Fruit fly (Drosophila melanogaster) whole organism, embryonic: ENCODE data around the gene Ykt6.
A peak's percentile ranks its signal among the peaks of the same experiment; 100 is the strongest.

Source experiments
- Awh ChIP-seq: fragments of 200-800 bp; sonication (Bioruptor generic); IDR thresholded peaks from 2 replicates; pipeline ENCODE4, ENCODE4 v1.3.6; 2022; ENCODE audit warnings: missing biosample characterization, missing genetic modification characterization
- BEAF-32 ChIP-seq: fragments of 200-800 bp; sonication (Bioruptor generic); optimal IDR thresholded peaks from 3 replicates; lab custom pipeline; 2017; ENCODE audit warnings: missing biosample characterization, missing genetic modification characterization, mild to moderate bottlenecking, moderate library complexity, missing genetic modification reagents
- CG10209 ChIP-seq: fragments of 200-800 bp; sonication (Bioruptor generic); optimal IDR thresholded peaks from 3 replicates; lab custom pipeline; 2017; ENCODE audit warnings: missing biosample characterization, mild to moderate bottlenecking, missing genetic modification characterization, missing genetic modification reagents
- CG10543 ChIP-seq: fragments of 200-800 bp; sonication (Bioruptor generic); optimal IDR thresholded peaks from 3 replicates; lab custom pipeline; 2017; ENCODE audit warnings: missing biosample characterization, mild to moderate bottlenecking, missing genetic modification characterization, moderate library complexity
- CG11560 ChIP-seq: fragments of 200-800 bp; sonication (Bioruptor generic); IDR thresholded peaks from 3 replicates; pipeline ENCODE4 v1.3.6; 2022; ENCODE audit warnings: missing biosample characterization, missing genetic modification characterization
- CG12071 ChIP-seq: fragments of 200-800 bp; sonication (Bioruptor generic); optimal IDR thresholded peaks from 3 replicates; lab custom pipeline; 2018; ENCODE audit warnings: missing biosample characterization, mild to moderate bottlenecking, missing genetic modification characterization
- CG15479 ChIP-seq: fragments of 200-800 bp; sonication (Bioruptor generic); optimal IDR thresholded peaks from 3 replicates; lab custom pipeline; 2019; ENCODE audit warnings: missing biosample characterization, mild to moderate bottlenecking, missing genetic modification characterization, moderate library complexity
- CG17829 ChIP-seq: fragments of 200-800 bp; optimal IDR thresholded peaks from 2 replicates; lab custom pipeline; 2019; ENCODE audit warnings: missing biosample characterization, mild to moderate bottlenecking, missing genetic modification characterization, moderate library complexity
- CG2129 ChIP-seq: fragments of 200-800 bp; sonication (Bioruptor generic); IDR thresholded peaks from 2 replicates; pipeline ENCODE4 v1.3.6; 2022; ENCODE audit warnings: missing biosample characterization, missing genetic modification characterization; ENCODE audit not compliant: partially characterized antibody
- CG34376 ChIP-seq: fragments of 200-800 bp; sonication (Bioruptor generic); optimal IDR thresholded peaks from 2 replicates; lab custom pipeline; 2018; ENCODE audit warnings: missing biosample characterization, mild to moderate bottlenecking, missing genetic modification characterization
- CG42726 ChIP-seq: fragments of 200-800 bp; sonication (Bioruptor generic); IDR thresholded peaks from 2 replicates; pipeline ENCODE4 v1.3.6; 2022; ENCODE audit warnings: missing biosample characterization, missing genetic modification characterization; ENCODE audit not compliant: partially characterized antibody
- CG4282 ChIP-seq: fragments of 200-800 bp; sonication (Bioruptor generic); optimal IDR thresholded peaks from 2 replicates; lab custom pipeline; 2016; ENCODE audit warnings: missing biosample characterization, missing genetic modification characterization
- CG4707 ChIP-seq: fragments of 200-800 bp; sonication (Bioruptor generic); optimal IDR thresholded peaks from 2 replicates; lab custom pipeline; 2018; ENCODE audit warnings: missing biosample characterization, mild to moderate bottlenecking, missing genetic modification characterization, moderate library complexity
- CG8089 ChIP-seq: fragments of 200-800 bp; sonication (Bioruptor generic); optimal IDR thresholded peaks from 3 replicates; lab custom pipeline; 2016; ENCODE audit warnings: missing biosample characterization, missing genetic modification characterization
- CG8924 ChIP-seq: fragments of 200-800 bp; optimal IDR thresholded peaks from 3 replicates; lab custom pipeline; 2019; ENCODE audit warnings: missing biosample characterization, mild to moderate bottlenecking, missing genetic modification characterization, moderate library complexity
- CG8944 ChIP-seq: fragments of 200-800 bp; sonication (Bioruptor generic); optimal IDR thresholded peaks from 3 replicates; lab custom pipeline; 2016; ENCODE audit warnings: missing biosample characterization, missing genetic modification characterization
- CG9215 ChIP-seq: fragments of 200-800 bp; sonication (Bioruptor generic); IDR thresholded peaks from 2 replicates; pipeline ENCODE4 v1.3.6; 2022; ENCODE audit warnings: missing biosample characterization, missing genetic modification characterization
- CG9609 ChIP-seq: fragments of 200-800 bp; sonication (Bioruptor generic); optimal IDR thresholded peaks from 3 replicates; lab custom pipeline; 2016; ENCODE audit warnings: missing biosample characterization, missing genetic modification characterization
- Dip3 ChIP-seq: fragments of 200-800 bp; sonication (Bioruptor generic); optimal IDR thresholded peaks from 3 replicates; lab custom pipeline; 2016; ENCODE audit warnings: missing biosample characterization, missing genetic modification characterization
- Fer3 ChIP-seq: fragments of 200-800 bp; sonication (Bioruptor generic); optimal IDR thresholded peaks from 2 replicates; lab custom pipeline; 2018; ENCODE audit warnings: missing biosample characterization, mild to moderate bottlenecking, missing genetic modification characterization, moderate library complexity
- Gsc ChIP-seq: fragments of 200-800 bp; sonication (Bioruptor generic); IDR thresholded peaks from 2 replicates; pipeline ENCODE4 v1.3.6; 2022; ENCODE audit warnings: missing biosample characterization, missing genetic modification characterization
- H15 ChIP-seq: fragments of 200-800 bp; sonication (Bioruptor generic); IDR thresholded peaks from 3 replicates; pipeline ENCODE4 v1.3.6; 2022; ENCODE audit warnings: missing biosample characterization, missing genetic modification characterization
- Hmx ChIP-seq: fragments of 200-800 bp; sonication (Bioruptor generic); optimal IDR thresholded peaks from 2 replicates; lab custom pipeline; 2016; ENCODE audit warnings: missing biosample characterization, missing genetic modification characterization
- MBD-R2 ChIP-seq: fragments of 200-800 bp; sonication (Bioruptor generic); IDR thresholded peaks from 2 replicates; pipeline ENCODE4 v1.3.6; 2022; ENCODE audit warnings: missing biosample characterization, missing genetic modification characterization
- NFAT ChIP-seq: fragments of 200-800 bp; sonication (Bioruptor generic); IDR thresholded peaks from 2 replicates; pipeline ENCODE4 v1.3.6; 2022; ENCODE audit warnings: missing biosample characterization, missing genetic modification characterization
- Nf-YC ChIP-seq: fragments of 200-800 bp; optimal IDR thresholded peaks from 3 replicates; lab custom pipeline; 2019; ENCODE audit warnings: missing biosample characterization, mild to moderate bottlenecking, missing genetic modification characterization, moderate library complexity
- Oli ChIP-seq: fragments of 200-800 bp; sonication (Bioruptor generic); optimal IDR thresholded peaks from 2 replicates; lab custom pipeline; 2018; ENCODE audit warnings: missing biosample characterization, mild to moderate bottlenecking, missing genetic modification characterization, moderate library complexity
- Opbp ChIP-seq: fragments of 200-800 bp; sonication (Bioruptor generic); IDR thresholded peaks from 3 replicates; pipeline ENCODE4 v1.3.6; 2022; ENCODE audit warnings: missing biosample characterization, missing genetic modification characterization; ENCODE audit not compliant: partially characterized antibody
- Optix ChIP-seq: fragments of 200-800 bp; sonication (Bioruptor generic); IDR thresholded peaks from 3 replicates; pipeline ENCODE4 v1.3.6; 2022; ENCODE audit warnings: missing biosample characterization, missing genetic modification characterization
- Sin3A ChIP-seq: fragments of >200 bp; optimal IDR thresholded peaks from 2 replicates; lab custom pipeline; 2018
- Six4 ChIP-seq: fragments of 200-800 bp; sonication (Bioruptor generic); optimal IDR thresholded peaks from 2 replicates; lab custom pipeline; 2016; ENCODE audit warnings: missing biosample characterization, missing genetic modification characterization
- danr ChIP-seq: fragments of 200-800 bp; sonication (Bioruptor generic); IDR thresholded peaks from 2 replicates; pipeline ENCODE4 v1.3.6; 2022; ENCODE audit warnings: missing biosample characterization, missing genetic modification characterization
- dati ChIP-seq: fragments of 200-800 bp; sonication (Bioruptor generic); IDR thresholded peaks from 2 replicates; pipeline ENCODE4 v1.3.6; 2022; ENCODE audit warnings: missing biosample characterization, missing genetic modification characterization
- emc ChIP-seq: fragments of 200-800 bp; sonication (Bioruptor generic); optimal IDR thresholded peaks from 2 replicates; lab custom pipeline; 2016; ENCODE audit warnings: missing biosample characterization, missing genetic modification characterization
- fd64A ChIP-seq: fragments of 200-800 bp; sonication (Bioruptor generic); optimal IDR thresholded peaks from 3 replicates; lab custom pipeline; 2018; ENCODE audit warnings: missing biosample characterization, mild to moderate bottlenecking, missing genetic modification characterization
- grau ChIP-seq: fragments of 200-800 bp; optimal IDR thresholded peaks from 3 replicates; lab custom pipeline; 2019; ENCODE audit warnings: missing biosample characterization, mild to moderate bottlenecking, missing genetic modification characterization, moderate library complexity
- grn ChIP-seq: fragments of 200-800 bp; sonication (Bioruptor generic); optimal IDR thresholded peaks from 3 replicates; lab custom pipeline; 2017; ENCODE audit warnings: missing biosample characterization, missing genetic modification characterization
- lilli ChIP-seq: fragments of 200-800 bp; sonication (Bioruptor generic); optimal IDR thresholded peaks from 3 replicates; lab custom pipeline; 2016; ENCODE audit warnings: missing biosample characterization, missing genetic modification characterization
- luna ChIP-seq: fragments of 200-800 bp; sonication (Bioruptor generic); optimal IDR thresholded peaks from 2 replicates; lab custom pipeline; 2016; ENCODE audit warnings: missing biosample characterization, missing genetic modification characterization
- nom ChIP-seq: fragments of 200-800 bp; sonication (Bioruptor generic); optimal IDR thresholded peaks from 2 replicates; lab custom pipeline; 2017; ENCODE audit warnings: missing biosample characterization, missing genetic modification characterization, mild to moderate bottlenecking, moderate library complexity, missing genetic modification reagents
- pfk ChIP-seq: fragments of 200-800 bp; sonication (Bioruptor generic); optimal IDR thresholded peaks from 2 replicates; lab custom pipeline; 2018; ENCODE audit warnings: missing biosample characterization, mild to moderate bottlenecking, missing genetic modification characterization, moderate library complexity
- pita ChIP-seq: fragments of 200-800 bp; sonication (Bioruptor generic); optimal IDR thresholded peaks from 2 replicates; lab custom pipeline; 2017; ENCODE audit warnings: missing biosample characterization, mild to moderate bottlenecking, missing genetic modification characterization
- repo ChIP-seq: fragments of 200-800 bp; sonication (Bioruptor generic); optimal IDR thresholded peaks from 2 replicates; lab custom pipeline; 2016; ENCODE audit warnings: missing biosample characterization, missing genetic modification characterization
- salm ChIP-seq: fragments of 200-800 bp; sonication (Bioruptor generic); optimal IDR thresholded peaks from 2 replicates; lab custom pipeline; 2018; ENCODE audit warnings: missing biosample characterization, mild to moderate bottlenecking, missing genetic modification characterization
- schlank ChIP-seq: fragments of 200-800 bp; sonication (Bioruptor generic); optimal IDR thresholded peaks from 2 replicates; lab custom pipeline; 2018; ENCODE audit warnings: missing biosample characterization, mild to moderate bottlenecking, missing genetic modification characterization
- scrt ChIP-seq: fragments of 200-800 bp; sonication (Bioruptor generic); optimal IDR thresholded peaks from 2 replicates; lab custom pipeline; 2018; ENCODE audit warnings: missing biosample characterization, mild to moderate bottlenecking, missing genetic modification characterization, moderate library complexity
- so ChIP-seq: fragments of 200-800 bp; sonication (Bioruptor generic); IDR thresholded peaks from 3 replicates; pipeline ENCODE4 v1.3.6; 2022; ENCODE audit warnings: missing biosample characterization, missing genetic modification characterization
- tio ChIP-seq: fragments of 200-800 bp; sonication (Bioruptor generic); optimal IDR thresholded peaks from 2 replicates; lab custom pipeline; 2017; ENCODE audit warnings: missing biosample characterization, missing genetic modification characterization, inconsistent platforms
- trh ChIP-seq: fragments of 200-800 bp; sonication (Bioruptor generic); optimal IDR thresholded peaks from 2 replicates; lab custom pipeline; 2016; ENCODE audit warnings: missing biosample characterization, missing genetic modification characterization
- zfh1 ChIP-seq: fragments of 200-800 bp; sonication (Bioruptor generic); IDR thresholded peaks from 3 replicates; pipeline ENCODE4 v1.3.6; 2022; ENCODE audit warnings: missing biosample characterization, missing genetic modification characterization

The Ykt6 gene

DNA sequence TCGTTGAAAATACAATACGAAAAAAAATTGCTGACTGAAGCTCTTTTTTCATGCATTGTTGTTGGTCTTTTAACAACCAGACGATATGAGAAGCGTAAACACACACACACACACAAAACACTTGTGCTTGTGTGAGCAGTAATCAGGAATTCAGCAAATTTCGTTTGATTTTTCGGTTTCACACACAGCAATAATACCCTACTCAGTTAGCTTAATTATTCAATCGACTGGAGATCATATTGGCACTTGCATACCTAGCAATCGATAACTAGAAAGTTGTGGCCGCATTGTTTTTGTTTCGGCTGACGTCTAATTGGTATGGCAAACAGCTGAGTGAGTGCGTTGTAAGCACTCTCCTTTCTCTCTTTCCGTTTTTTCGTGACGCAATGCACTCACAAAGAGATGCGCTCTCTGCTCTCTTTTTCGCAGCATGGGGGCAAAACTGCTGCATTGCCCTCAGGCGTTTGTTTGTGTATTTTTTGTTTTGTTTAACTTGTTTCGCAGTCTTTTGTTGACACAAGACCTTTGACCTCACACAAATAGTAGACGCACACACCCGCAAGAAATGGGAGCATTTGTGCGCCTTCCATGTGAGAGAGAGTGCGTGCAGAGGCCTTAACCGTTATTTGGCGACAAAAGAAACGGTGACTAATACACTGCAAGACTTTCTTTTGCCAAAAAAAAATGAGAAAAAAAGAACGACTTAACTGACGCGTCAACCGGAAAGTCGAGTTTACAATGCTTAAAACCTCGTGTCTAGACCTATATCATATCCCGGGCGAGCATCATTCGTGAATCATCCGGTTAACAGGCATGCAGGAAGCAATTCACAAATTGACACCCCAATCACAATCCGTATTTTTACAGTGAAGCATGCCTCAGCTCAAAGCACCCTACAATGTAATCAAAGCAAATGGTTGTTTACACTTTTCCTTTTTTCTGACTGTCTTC lies 24.8 kb downstream of the Ykt6 start (continued):
- no peak for TF ChIP-seq grn (GFP tag; lab: Kevin White, UChicago)
- TF ChIP-seq pita, result no peak
- no peak for TF ChIP-seq schlank (tag; lab: Kevin White, UChicago)
- peak; percentile 13 for TF ChIP-seq Fer3
- no peak for TF ChIP-seq dati (GFP tag; lab: Robert Waterston, UW)
- no peak for TF ChIP-seq CG42726 (GFP tag; lab: Robert Waterston, UW)
- TF ChIP-seq Gsc, result no peak
- no peak for TF ChIP-seq danr (GFP tag; lab: Robert Waterston, UW)
- TF ChIP-seq CG34376 (GFP tag; lab: Kevin White, UChicago), result peak; percentile 61
- no peak for TF ChIP-seq CG2129
- no peak for TF ChIP-seq Awh (GFP tag; lab: Robert Waterston, UW)
- TF ChIP-seq CG8944, result peak; percentile 2
- TF ChIP-seq scrt (GFP tag; lab: Kevin White, UChicago), result no peak
- TF ChIP-seq BEAF-32, result no peak
- peak; percentile 35 for TF ChIP-seq CG15479 (GFP tag; lab: Kevin White, UChicago)
- no peak for TF ChIP-seq pfk (GFP tag; lab: Kevin White, UChicago)
- no peak for TF ChIP-seq Oli (tag; lab: Kevin White, UChicago)
- no peak for TF ChIP-seq fd64A (GFP tag; lab: Kevin White, UChicago)
- peak; percentile 15 for TF ChIP-seq lilli (GFP tag; lab: Kevin White, UChicago)
- no peak for TF ChIP-seq so (GFP tag; lab: Robert Waterston, UW)
- no peak for TF ChIP-seq Hmx (GFP tag; lab: Kevin White, UChicago)
- peak; percentile 3 for TF ChIP-seq CG10209 (GFP tag; lab: Kevin White, UChicago)
- TF ChIP-seq nom (GFP tag; lab: Kevin White, UChicago), result peak; percentile 5
- TF ChIP-seq repo (GFP tag; lab: Kevin White, UChicago), result no peak
- peak; percentile 56 for TF ChIP-seq CG10543 (GFP tag; lab: Kevin White, UChicago)
- no peak for TF ChIP-seq Six4 (GFP tag; lab: Kevin White, UChicago)
- no peak; the same call in 2 of the 3 replicates for TF ChIP-seq zfh1
- no peak for TF ChIP-seq salm (tag; lab: Kevin White, UChicago)
- TF ChIP-seq CG12071 (GFP tag; lab: Kevin White, UChicago), result no peak
- no peak for TF ChIP-seq Optix (GFP tag; lab: Robert Waterston, UW)
- no peak for TF ChIP-seq Sin3A (lab: Kevin White, UChicago)
- TF ChIP-seq trh (GFP tag; lab: Kevin White, UChicago), result no peak
- no peak for TF ChIP-seq Opbp (GFP tag; lab: Robert Waterston, UW)
- TF ChIP-seq CG4282 (GFP tag; lab: Kevin White, UChicago), result no peak
- TF ChIP-seq Dip3 (GFP tag; lab: Kevin White, UChicago), result peak; percentile 14
- no peak for TF ChIP-seq tio (GFP tag; lab: Kevin White, UChicago)
- TF ChIP-seq CG11560 (tag; lab: Robert Waterston, UW), result no peak
- TF ChIP-seq MBD-R2 (GFP tag; lab: Robert Waterston, UW), result no peak
- no peak for TF ChIP-seq emc
- no peak for TF ChIP-seq CG9609 (GFP tag; lab: Kevin White, UChicago)
- peak; percentile 12 for TF ChIP-seq CG17829 (tag; lab: Kevin White, UChicago)
- TF ChIP-seq luna (GFP tag; lab: Kevin White, UChicago), result no peak
- TF ChIP-seq CG8924, result no peak
- no peak for TF ChIP-seq NFAT (GFP tag; lab: Robert Waterston, UW)
- peak; percentile 50 for TF ChIP-seq grau (tag; lab: Kevin White, UChicago)
- no peak for TF ChIP-seq H15 (GFP tag; lab: Robert Waterston, UW)
- TF ChIP-seq CG8089 (GFP tag; lab: Kevin White, UChicago), result no peak
- no peak for TF ChIP-seq CG4707 (GFP tag; lab: Kevin White, UChicago)
- no peak for TF ChIP-seq Nf-YC (tag; lab: Kevin White, UChicago)
- no peak for TF ChIP-seq CG9215 (GFP tag; lab: Robert Waterston, UW)
